Fruit fly (Drosophila melanogaster): ENCODE results near the gene gnu.

gnu gene

DNA sequence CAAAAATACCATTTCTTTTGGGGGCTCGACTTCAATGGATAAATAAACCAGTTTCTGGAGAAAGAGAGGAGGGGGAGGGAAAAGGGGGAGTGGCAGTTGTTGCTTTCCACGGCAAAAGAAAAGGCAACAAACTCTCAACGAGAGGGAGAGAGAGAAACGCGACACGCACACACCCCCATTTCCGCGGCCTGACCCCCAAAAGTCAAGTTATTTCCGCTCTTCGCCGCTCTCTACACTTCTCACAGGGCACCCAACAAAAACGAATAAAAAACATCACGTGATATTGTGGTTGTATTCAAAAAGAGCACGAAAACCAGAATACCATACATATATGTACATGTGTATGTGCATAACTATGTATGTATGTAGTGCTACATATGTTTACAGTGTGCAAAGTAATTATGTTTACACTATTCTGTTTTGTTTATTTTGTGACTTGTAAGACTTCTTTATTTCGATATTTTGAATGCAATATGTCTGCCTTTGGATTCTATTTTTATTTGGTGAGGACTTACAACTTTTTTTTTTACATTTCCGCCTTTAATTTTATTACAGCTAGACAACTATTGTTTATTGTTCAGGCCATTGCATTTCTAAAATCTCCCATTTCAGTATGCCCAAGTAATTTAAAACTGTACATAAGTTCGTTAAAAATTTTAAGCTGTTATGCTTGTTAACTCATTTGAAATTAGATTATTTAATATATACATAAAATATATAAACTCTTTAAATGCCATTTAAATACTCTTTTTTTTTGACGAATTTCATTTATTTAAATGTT, 21.9 kb downstream of the gnu start (continued):
- TF ChIP-seq CG12391 (tag; optimal IDR thresholded peaks at IDR 0.05): peak; percentile 73
- peak; percentile 39 for TF ChIP-seq da (GFP tag; optimal IDR thresholded peaks at IDR 0.05)
- TF ChIP-seq CG4854 (GFP tag; optimal IDR thresholded peaks at IDR 0.05): no peak
- TF ChIP-seq CG10431 (GFP tag; optimal IDR thresholded peaks at IDR 0.05): peak; percentile 56
- peak; percentile 36; the same call in 1 of the 2 replicates for TF ChIP-seq Ptx1 (GFP tag; IDR thresholded peaks at IDR 0.05)
- TF ChIP-seq Bdp1 (GFP tag; optimal IDR thresholded peaks at IDR 0.05): no peak
- TF ChIP-seq NfI (GFP tag; optimal IDR thresholded peaks at IDR 0.05): peak; percentile 33
- peak; percentile 28 for TF ChIP-seq Deaf1 (tag; optimal IDR thresholded peaks at IDR 0.05)
- peak; percentile 46 for TF ChIP-seq HLHmδ (GFP tag; optimal IDR thresholded peaks at IDR 0.05)
- peak; percentile 7 for TF ChIP-seq CG12942 (GFP tag; optimal IDR thresholded peaks at IDR 0.05)
- TF ChIP-seq cad (GFP tag; optimal IDR thresholded peaks at IDR 0.05): no peak
- peak; percentile 8 for TF ChIP-seq Myb (GFP tag; optimal IDR thresholded peaks at IDR 0.05)
- peak; percentile 55 for TF ChIP-seq CG8359 (GFP tag; optimal IDR thresholded peaks at IDR 0.05; ENCODE audit: borderline replicate concordance)
- no peak for TF ChIP-seq HmgD (GFP tag; optimal IDR thresholded peaks at IDR 0.05)
- no peak for TF ChIP-seq nerfin-2 (GFP tag; IDR thresholded peaks at IDR 0.05; ENCODE audit: partially characterized antibody)
- no peak for TF ChIP-seq ap (GFP tag; IDR thresholded peaks at IDR 0.05)
- peak; percentile 55 for TF ChIP-seq pb (GFP tag; optimal IDR thresholded peaks at IDR 0.05)
- TF ChIP-seq CG7839 (tag; optimal IDR thresholded peaks at IDR 0.05): peak; percentile 79
- TF ChIP-seq CG4328 (GFP tag; optimal IDR thresholded peaks at IDR 0.05): peak; percentile 81
- TF ChIP-seq CG11398 (GFP tag; optimal IDR thresholded peaks at IDR 0.05): peak; percentile 25
- no peak; the same call in 1 of the 2 replicates for TF ChIP-seq HLH3B (GFP tag; IDR thresholded peaks at IDR 0.05)
- peak; percentile 60 for TF ChIP-seq az2 (GFP tag; optimal IDR thresholded peaks at IDR 0.05)
- TF ChIP-seq gem (tag; optimal IDR thresholded peaks at IDR 0.05): peak; percentile 80
- TF ChIP-seq ind (GFP tag; optimal IDR thresholded peaks at IDR 0.05): peak; percentile 51
- no peak for TF ChIP-seq CG8765 (GFP tag; IDR thresholded peaks at IDR 0.05)
- TF ChIP-seq CG2202 (tag; optimal IDR thresholded peaks at IDR 0.05): peak; percentile 13
- TF ChIP-seq CHES-1-like (GFP tag; optimal IDR thresholded peaks at IDR 0.05): peak; percentile 16
- TF ChIP-seq zfh2 (GFP tag; optimal IDR thresholded peaks at IDR 0.05): no peak
- TF ChIP-seq Awh (GFP tag; IDR thresholded peaks at IDR 0.05): peak; percentile 13; the same call in 1 of the 2 replicates
- TF ChIP-seq lov (optimal IDR thresholded peaks at IDR 0.05): no peak
- TF ChIP-seq lov (GFP tag; IDR thresholded peaks at IDR 0.05): no peak; the same call in 2 of the 3 replicates
- TF ChIP-seq HLH54F (GFP tag; optimal IDR thresholded peaks at IDR 0.05): peak; percentile 25
- TF ChIP-seq CG4617 (GFP tag; optimal IDR thresholded peaks at IDR 0.05; ENCODE audit: borderline replicate concordance): peak; percentile 2
- TF ChIP-seq CG11247 (GFP tag; IDR thresholded peaks at IDR 0.05): peak; percentile 32
- TF ChIP-seq dm (GFP tag; optimal IDR thresholded peaks at IDR 0.05): no peak
- no peak for TF ChIP-seq CG2129 (GFP tag; IDR thresholded peaks at IDR 0.05; ENCODE audit: partially characterized antibody)
- TF ChIP-seq CG34376 (GFP tag; optimal IDR thresholded peaks at IDR 0.05): peak; percentile 85
- TF ChIP-seq D19B (GFP tag; optimal IDR thresholded peaks at IDR 0.05): peak; percentile 29
- TF ChIP-seq Jarid2 (GFP tag; optimal IDR thresholded peaks at IDR 0.05): peak; percentile 33
- peak; percentile 23 for TF ChIP-seq CG16815 (GFP tag; optimal IDR thresholded peaks at IDR 0.05)
- TF ChIP-seq dmrt99B (tag; optimal IDR thresholded peaks at IDR 0.05): peak; percentile 79
- no peak for TF ChIP-seq Lim3 (GFP tag; IDR thresholded peaks at IDR 0.05)
- no peak for TF ChIP-seq CG11560 (tag; IDR thresholded peaks at IDR 0.05)
- no peak for TF ChIP-seq hb (GFP tag; IDR thresholded peaks at IDR 0.05; ENCODE audit: partially characterized antibody)
- TF ChIP-seq trem (tag; optimal IDR thresholded peaks at IDR 0.05): peak; percentile 42
- TF ChIP-seq tio (GFP tag; optimal IDR thresholded peaks at IDR 0.05): peak; percentile 63
- TF ChIP-seq CG15696 (tag; optimal IDR thresholded peaks at IDR 0.05): peak; percentile 66
- no peak for TF ChIP-seq sens-2 (GFP tag; IDR thresholded peaks at IDR 0.05)
- no peak for TF ChIP-seq Ets65A (GFP tag)
- TF ChIP-seq CG3065 (GFP tag; optimal IDR thresholded peaks at IDR 0.05): peak; percentile 94

Data from whole organism, embryonic.